Worm (Caenorhabditis elegans): Measurements from ENCODE around the gene rpl-26.

rpl-26 gene

ce11 chrII:8650644-8651159 lies 48.1 kb downstream of the rpl-26 start, which contains the start of gene pyr-1:
Gene pyr-1, plus strand, starts transcription at chrII:8651109.
- TF ChIP-seq snpc-1.3 (tag; optimal IDR thresholded peaks at IDR 0.05; ENCODE audit: insufficient read depth) (no peak), rcor-1 (GFP tag; IDR thresholded peaks at IDR 0.05) (no peak), C17E4.6 (GFP tag; IDR thresholded peaks at IDR 0.05) (no peak), tbp1 (GFP tag; optimal IDR thresholded peaks at IDR 0.05) (no peak), hmg-1.2 (GFP tag; IDR thresholded peaks at IDR 0.05) (peak; percentile 62; the same call in 1 of the 2 replicates)

All from whole organism, young adult.